Worm (Caenorhabditis elegans) whole organism, young adult: ENCODE data around the gene stdh-4.
"Not testable (repeated sequence)": the region's sequence is repeated elsewhere in the genome, so short reads cannot be mapped to it uniquely, and the experiment has no call there.

Experiments used
- B0035.1 ChIP-seq: sonication (generic microtip); optimal IDR thresholded peaks from 2 replicates; lab custom pipeline; 2016; ENCODE audit warnings: missing genetic modification characterization, mild to moderate bottlenecking, missing compliant biosample characterization, missing genotype, missing genetic modification reagents
- F52B5.7 ChIP-seq: sonication (generic microtip); optimal IDR thresholded peaks from 2 replicates; lab custom pipeline; 2016; ENCODE audit warnings: mild to moderate bottlenecking, missing genetic modification characterization, missing compliant biosample characterization
- atf-7 ChIP-seq: sonication (generic microtip); optimal IDR thresholded peaks from 2 replicates; lab custom pipeline; 2017; ENCODE audit warnings: mild to moderate bottlenecking, missing genetic modification characterization, missing compliant biosample characterization
- hmg-1.2 ChIP-seq: fragments of 200-800 bp; sonication (Bioruptor generic); IDR thresholded peaks from 2 replicates; pipeline ENCODE4 v1.3.6; 2022; ENCODE audit warnings: missing genetic modification reagents, missing genetic modification characterization, missing compliant biosample characterization
- snpc-4 ChIP-seq, 5 experiments: fragments of 150-350 bp in 1 of 5; sonication (generic microtip) in 4 of 5; optimal IDR thresholded peaks; 2 replicates each; lab custom pipeline; 2014 to 2018; ENCODE audit warnings: missing genetic modification characterization in 5 of 5, missing biosample characterization in 3 of 5, antibody characterized with exemption in 2 of 5, mild to moderate bottlenecking in 2 of 5, missing compliant biosample characterization in 2 of 5, missing genotype in 2 of 5, moderate library complexity in 2 of 5, missing genetic modification reagents in 1 of 5

DNA sequence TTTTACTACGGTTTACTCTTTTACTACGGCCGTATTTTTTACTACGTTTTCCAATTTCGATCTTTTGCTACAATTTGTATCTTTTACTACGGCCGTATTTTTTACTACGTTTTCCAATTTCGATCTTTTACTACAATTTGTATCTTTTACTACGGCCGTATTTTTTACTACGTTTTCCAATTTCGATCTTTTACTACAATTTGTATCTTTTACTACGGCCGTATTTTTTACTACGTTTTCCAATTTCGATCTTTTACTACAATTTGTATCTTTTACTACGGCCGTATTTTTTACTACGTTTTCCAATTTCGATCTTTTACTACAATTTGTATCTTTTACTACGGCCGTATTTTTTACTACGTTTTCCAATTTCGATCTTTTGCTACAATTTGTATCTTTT is 25.7 kb downstream of the stdh-4 start, which contains the start of gene F25G6.1:
- TF ChIP-seq B0035.1; snpc-4 (GFP tag; optimal IDR thresholded peaks at IDR 0.05; lab: Kevin White, UChicago); snpc-4 (tag; optimal IDR thresholded peaks at IDR 0.05; lab: Kevin White, UChicago); hmg-1.2 (GFP tag; lab: Robert Waterston, UW); atf-7 (tag; lab: Kevin White, UChicago); F52B5.7: not testable (repeated sequence)
